Fruit fly (Drosophila melanogaster): ENCODE measurements around the gene RasGAP1.

The RasGAP1 gene

dm6 chr3L:9847420-9847977 is 7.6 kb downstream of the RasGAP1 start (continued):
- TF ChIP-seq pb (GFP tag; optimal IDR thresholded peaks at IDR 0.05) (peak; percentile 41), CG3407 (GFP tag; optimal IDR thresholded peaks at IDR 0.05) (no peak), CG14014 (GFP tag; IDR thresholded peaks at IDR 0.05) (peak; percentile 77), CG11398 (GFP tag; optimal IDR thresholded peaks at IDR 0.05) (no peak), CG3838 (GFP tag; optimal IDR thresholded peaks at IDR 0.05) (no peak), CG4404 (GFP tag; IDR thresholded peaks at IDR 0.05) (no peak), Dip3 (GFP tag; optimal IDR thresholded peaks at IDR 0.05) (peak; percentile 46), hbn (GFP tag; IDR thresholded peaks at IDR 0.05; ENCODE audit: partially characterized antibody) (no peak), sisA (GFP tag; IDR thresholded peaks at IDR 0.05) (peak; percentile 35; the same call in 1 of the 2 replicates), Fer3 (tag; optimal IDR thresholded peaks at IDR 0.05) (peak; percentile 73), CG12155 (GFP tag; optimal IDR thresholded peaks at IDR 0.05) (peak; percentile 50), repo (GFP tag; optimal IDR thresholded peaks at IDR 0.05) (no peak), stwl (tag; optimal IDR thresholded peaks at IDR 0.05) (no peak), Scr (GFP tag; IDR thresholded peaks at IDR 0.05; ENCODE audit: partially characterized antibody) (no peak), hth (optimal IDR thresholded peaks at IDR 0.05) (no peak), kay (GFP tag; optimal IDR thresholded peaks at IDR 0.05) (peak; percentile 15), fd64A (GFP tag; optimal IDR thresholded peaks at IDR 0.05) (no peak), Nf-YA (GFP tag; IDR thresholded peaks at IDR 0.05) (no peak), az2 (GFP tag; optimal IDR thresholded peaks at IDR 0.05) (peak; percentile 17), Dll (GFP tag; IDR thresholded peaks at IDR 0.05; ENCODE audit: partially characterized antibody) (no peak), dati (GFP tag; IDR thresholded peaks at IDR 0.05) (no peak), CG1603 (tag; optimal IDR thresholded peaks at IDR 0.05) (no peak), HLH3B (GFP tag; IDR thresholded peaks at IDR 0.05) (peak; percentile 59; the same call in 1 of the 2 replicates), CG9215 (GFP tag; IDR thresholded peaks at IDR 0.05) (peak; percentile 22; the same call in 1 of the 2 replicates), CG10321 (GFP tag; IDR thresholded peaks at IDR 0.05) (no peak), Six4 (GFP tag; optimal IDR thresholded peaks at IDR 0.05) (no peak), CG7271 (tag; optimal IDR thresholded peaks at IDR 0.05) (no peak), gsb (GFP tag; IDR thresholded peaks at IDR 0.05) (no peak), HmgD (GFP tag; optimal IDR thresholded peaks at IDR 0.05) (no peak), Dbx (GFP tag; IDR thresholded peaks at IDR 0.05) (peak; percentile 66; the same call in 2 of the 3 replicates), pho (GFP tag; optimal IDR thresholded peaks at IDR 0.05) (peak; percentile 37), CG31365 (tag; optimal IDR thresholded peaks at IDR 0.05) (no peak), CG10274 (GFP tag; optimal IDR thresholded peaks at IDR 0.05) (peak; percentile 24), zfh2 (GFP tag; optimal IDR thresholded peaks at IDR 0.05) (peak; percentile 54), sd (tag; optimal IDR thresholded peaks at IDR 0.05) (peak; percentile 75), CG15601 (tag; optimal IDR thresholded peaks at IDR 0.05) (no peak), ewg (GFP tag; optimal IDR thresholded peaks at IDR 0.05) (no peak), CG18011 (GFP tag; optimal IDR thresholded peaks at IDR 0.05) (peak; percentile 21), ap (GFP tag; IDR thresholded peaks at IDR 0.05) (no peak), CG6254 (GFP tag; optimal IDR thresholded peaks at IDR 0.05) (no peak), B-H1 (GFP tag; IDR thresholded peaks at IDR 0.05) (no peak; the same call in 2 of the 3 replicates), Spps (tag; optimal IDR thresholded peaks at IDR 0.05) (no peak), CG9797 (GFP tag; optimal IDR thresholded peaks at IDR 0.05) (no peak), CG31224 (GFP tag; IDR thresholded peaks at IDR 0.05) (peak; percentile 47; the same call in 1 of the 2 replicates), fru (optimal IDR thresholded peaks at IDR 0.05) (no peak), HLH54F (GFP tag; optimal IDR thresholded peaks at IDR 0.05) (peak; percentile 38), MBD-R2 (GFP tag; IDR thresholded peaks at IDR 0.05) (peak; percentile 25; the same call in 1 of the 2 replicates), Atf3 (GFP tag; optimal IDR thresholded peaks at IDR 0.05) (no peak), CG5953 (GFP tag; IDR thresholded peaks at IDR 0.05) (no peak), CG6765 (GFP tag; optimal IDR thresholded peaks at IDR 0.05) (no peak), mirr (GFP tag; optimal IDR thresholded peaks at IDR 0.05) (peak; percentile 11), CrebB (tag; optimal IDR thresholded peaks at IDR 0.05) (peak; percentile 36)

Data from whole organism, embryonic.